Fruit fly (Drosophila melanogaster): ENCODE results near the gene bsf.
A peak's percentile ranks its signal among the peaks of the same experiment; 100 is the strongest.

The bsf gene

DNA sequence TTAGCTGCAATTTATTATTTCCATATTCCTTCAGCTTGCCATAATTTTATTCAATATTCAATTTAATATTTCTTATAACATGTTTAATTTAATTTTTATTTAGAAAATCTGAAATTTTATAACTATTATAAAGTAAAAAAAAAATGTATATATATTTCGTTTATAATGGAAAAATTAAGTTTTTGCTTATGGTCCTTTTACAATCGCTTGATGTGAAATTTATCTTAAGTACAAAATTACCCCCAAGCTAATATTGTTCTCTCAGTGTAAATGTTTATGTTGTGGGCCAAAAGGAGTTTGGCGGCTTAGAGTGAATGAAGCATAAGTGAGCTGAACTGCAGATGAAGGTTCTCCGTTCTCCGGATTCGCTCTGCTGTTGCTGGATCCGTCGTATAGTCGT is 13.6 kb upstream of the bsf start:
- no peak for TF ChIP-seq sv (GFP tag; optimal IDR thresholded peaks at IDR 0.05)
- TF ChIP-seq h (GFP tag; optimal IDR thresholded peaks at IDR 0.05) = no peak
- TF ChIP-seq CG32264 (GFP tag; optimal IDR thresholded peaks at IDR 0.05) = no peak
- TF ChIP-seq Hr83 (GFP tag; optimal IDR thresholded peaks at IDR 0.05; ENCODE audit: poor library complexity, severe bottlenecking) = no peak
- TF ChIP-seq Vsx2 (GFP tag; optimal IDR thresholded peaks at IDR 0.05; ENCODE audit: partially characterized antibody) = no peak
- TF ChIP-seq brk (GFP tag; optimal IDR thresholded peaks at IDR 0.05) = no peak
- TF ChIP-seq Rel (GFP tag; optimal IDR thresholded peaks at IDR 0.05) = no peak
- TF ChIP-seq Rel (tag; optimal IDR thresholded peaks at IDR 0.05) = no peak
- TF ChIP-seq tai (GFP tag; optimal IDR thresholded peaks at IDR 0.05) = no peak
- no peak for TF ChIP-seq Hr78 (GFP tag; optimal IDR thresholded peaks at IDR 0.05)
- TF ChIP-seq sage (GFP tag; optimal IDR thresholded peaks at IDR 0.05) = no peak
- no peak for TF ChIP-seq jim (GFP tag; optimal IDR thresholded peaks at IDR 0.05)
- TF ChIP-seq Dif (GFP tag; optimal IDR thresholded peaks at IDR 0.05; ENCODE audit: partially characterized antibody) = no peak
- TF ChIP-seq rgr (GFP tag; optimal IDR thresholded peaks at IDR 0.05) = peak; percentile 14
- no peak for TF ChIP-seq Abd-B (GFP tag; optimal IDR thresholded peaks at IDR 0.05)
- TF ChIP-seq foxo (GFP tag; optimal IDR thresholded peaks at IDR 0.05) = no peak
- TF ChIP-seq Sp1 (GFP tag; optimal IDR thresholded peaks at IDR 0.05) = peak; percentile 67
- TF ChIP-seq CrebA (GFP tag; optimal IDR thresholded peaks at IDR 0.05; ENCODE audit: borderline replicate concordance) = no peak
- no peak for TF ChIP-seq psq (GFP tag; optimal IDR thresholded peaks at IDR 0.05)
- peak; percentile 11 for TF ChIP-seq dmrt93B (GFP tag; optimal IDR thresholded peaks at IDR 0.05)
- TF ChIP-seq dl (GFP tag; optimal IDR thresholded peaks at IDR 0.05; ENCODE audit: insufficient read depth in 1 of 2, partially characterized antibody in 2 of 2) = no peak
- TF ChIP-seq HLH106 (tag; optimal IDR thresholded peaks at IDR 0.05) = peak; percentile 54
- no peak for TF ChIP-seq Mio (GFP tag; optimal IDR thresholded peaks at IDR 0.05)
- TF ChIP-seq woc (GFP tag; optimal IDR thresholded peaks at IDR 0.05) = no peak
- no peak for TF ChIP-seq Dfd (GFP tag; optimal IDR thresholded peaks at IDR 0.05)

- TF ChIP-seq Jra (GFP tag; optimal IDR thresholded peaks at IDR 0.05) (no peak), psq (GFP tag; optimal IDR thresholded peaks at IDR 0.05) (peak; percentile 67), fru (GFP tag; optimal IDR thresholded peaks at IDR 0.05) (no peak), dl (GFP tag; optimal IDR thresholded peaks at IDR 0.05; ENCODE audit: insufficient read depth in 1 of 2, partially characterized antibody in 2 of 2) (peak in 1 of 2 experiments; percentile 16), Dif (GFP tag; optimal IDR thresholded peaks at IDR 0.05; ENCODE audit: partially characterized antibody) (peak; percentile 10), CrebA (GFP tag; optimal IDR thresholded peaks at IDR 0.05; ENCODE audit: borderline replicate concordance) (peak; percentile 26)
Measured at dm6 chr2L:18467464-18467863, 13.1 kb upstream of the bsf start.

- TF ChIP-seq OdsH (GFP tag; optimal IDR thresholded peaks at IDR 0.05) (no peak), usp (GFP tag; optimal IDR thresholded peaks at IDR 0.05) (no peak), CG9705 (GFP tag; optimal IDR thresholded peaks at IDR 0.05) (no peak), Dfd (GFP tag; optimal IDR thresholded peaks at IDR 0.05) (no peak), fru (GFP tag; optimal IDR thresholded peaks at IDR 0.05) (no peak), Sp1 (GFP tag; optimal IDR thresholded peaks at IDR 0.05) (no peak), dsf (GFP tag; optimal IDR thresholded peaks at IDR 0.05; ENCODE audit: borderline replicate concordance) (no peak), Hr78 (GFP tag; optimal IDR thresholded peaks at IDR 0.05) (no peak), dmrt93B (GFP tag; optimal IDR thresholded peaks at IDR 0.05) (no peak), GATAd (GFP tag; optimal IDR thresholded peaks at IDR 0.05) (no peak), Rel (GFP tag; optimal IDR thresholded peaks at IDR 0.05) (no peak), Rel (tag; optimal IDR thresholded peaks at IDR 0.05) (no peak), lola (GFP tag; optimal IDR thresholded peaks at IDR 0.05) (no peak), Dif (GFP tag; optimal IDR thresholded peaks at IDR 0.05; ENCODE audit: partially characterized antibody) (no peak), tai (GFP tag; optimal IDR thresholded peaks at IDR 0.05) (no peak), woc (GFP tag; optimal IDR thresholded peaks at IDR 0.05) (no peak), N (GFP tag; optimal IDR thresholded peaks at IDR 0.05) (no peak)
Measured at dm6 chr2L:18466669-18467068, 12.3 kb upstream of the bsf start.

DNA sequence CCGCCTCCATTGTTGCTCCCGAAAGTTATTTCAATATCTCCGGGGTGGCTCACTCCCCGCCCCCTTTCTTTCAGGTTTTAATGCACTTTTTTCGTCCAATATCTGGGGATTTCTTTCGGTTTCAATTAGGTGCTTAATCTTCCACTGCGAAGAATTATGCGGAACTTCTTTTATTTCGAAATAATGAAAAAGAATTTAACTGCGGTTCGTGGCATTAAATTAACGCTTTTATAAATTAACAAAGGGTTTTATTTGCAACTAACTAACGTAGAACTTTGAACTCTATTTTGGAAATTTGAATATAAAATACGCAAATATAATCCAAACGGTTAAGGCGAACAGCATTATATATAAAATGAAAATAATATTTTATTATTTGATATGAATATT is 11.8 kb upstream of the bsf start:
- TF ChIP-seq dl (GFP tag; optimal IDR thresholded peaks at IDR 0.05; ENCODE audit: insufficient read depth in 1 of 2, partially characterized antibody in 2 of 2) (no peak), Mio (GFP tag; optimal IDR thresholded peaks at IDR 0.05) (no peak), woc (GFP tag; optimal IDR thresholded peaks at IDR 0.05) (no peak), GATAd (GFP tag; optimal IDR thresholded peaks at IDR 0.05) (no peak), psq (GFP tag; optimal IDR thresholded peaks at IDR 0.05) (no peak), Dfd (GFP tag; optimal IDR thresholded peaks at IDR 0.05) (no peak), brk (GFP tag; optimal IDR thresholded peaks at IDR 0.05) (no peak), fru (GFP tag; optimal IDR thresholded peaks at IDR 0.05) (peak; percentile 53), pan (optimal IDR thresholded peaks at IDR 0.05) (no peak), br (GFP tag; optimal IDR thresholded peaks at IDR 0.05) (no peak), N (GFP tag; optimal IDR thresholded peaks at IDR 0.05) (no peak), OdsH (GFP tag; optimal IDR thresholded peaks at IDR 0.05) (peak; percentile 41), Jra (GFP tag; optimal IDR thresholded peaks at IDR 0.05) (no peak), tai (GFP tag; optimal IDR thresholded peaks at IDR 0.05) (no peak), dmrt93B (GFP tag; optimal IDR thresholded peaks at IDR 0.05) (peak; percentile 39), sv (GFP tag; optimal IDR thresholded peaks at IDR 0.05) (no peak), CG32264 (GFP tag; optimal IDR thresholded peaks at IDR 0.05) (no peak), sage (GFP tag; optimal IDR thresholded peaks at IDR 0.05) (no peak), Sp1 (GFP tag; optimal IDR thresholded peaks at IDR 0.05) (peak; percentile 70), HLH106 (tag; optimal IDR thresholded peaks at IDR 0.05) (peak; percentile 68), CrebA (GFP tag; optimal IDR thresholded peaks at IDR 0.05; ENCODE audit: borderline replicate concordance) (no peak), Hr83 (GFP tag; optimal IDR thresholded peaks at IDR 0.05; ENCODE audit: poor library complexity, severe bottlenecking) (no peak), usp (GFP tag; optimal IDR thresholded peaks at IDR 0.05) (no peak), lola (GFP tag; optimal IDR thresholded peaks at IDR 0.05) (no peak), Myc (optimal IDR thresholded peaks at IDR 0.05) (no peak), Vsx2 (GFP tag; optimal IDR thresholded peaks at IDR 0.05; ENCODE audit: partially characterized antibody) (no peak), rgr (GFP tag; optimal IDR thresholded peaks at IDR 0.05) (peak; percentile 8), Hnf4 (GFP tag; optimal IDR thresholded peaks at IDR 0.05) (no peak), CG9705 (GFP tag; optimal IDR thresholded peaks at IDR 0.05) (peak; percentile 22), Abd-B (GFP tag; optimal IDR thresholded peaks at IDR 0.05) (no peak), ey (GFP tag; optimal IDR thresholded peaks at IDR 0.05) (peak; percentile 11), Dif (GFP tag; optimal IDR thresholded peaks at IDR 0.05; ENCODE audit: partially characterized antibody) (no peak)

Data from whole organism, wandering third instar larva.